Fruit fly (Drosophila melanogaster) whole organism, embryonic: ENCODE measurements around the gene Cdk5alpha.

ENCODE experiments used
- Asciz ChIP-seq: fragments of 200-800 bp; sonication (Bioruptor generic); optimal IDR thresholded peaks from 2 replicates; lab custom pipeline; 2017; ENCODE audit warnings: missing biosample characterization, mild to moderate bottlenecking, missing genetic modification characterization, missing genetic modification reagents
- Atf3 ChIP-seq: fragments of 200-800 bp; sonication (Bioruptor generic); optimal IDR thresholded peaks from 3 replicates; lab custom pipeline; 2016; ENCODE audit warnings: missing biosample characterization, missing genetic modification characterization
- Blimp-1 ChIP-seq: fragments of 200-800 bp; sonication (Bioruptor generic); optimal IDR thresholded peaks from 3 replicates; lab custom pipeline; 2018; ENCODE audit warnings: missing biosample characterization, missing genetic modification characterization, mild to moderate bottlenecking, moderate library complexity, missing genetic modification reagents
- BtbVII ChIP-seq: fragments of 200-800 bp; sonication (Bioruptor generic); optimal IDR thresholded peaks from 3 replicates; lab custom pipeline; 2017; ENCODE audit warnings: missing biosample characterization, mild to moderate bottlenecking, missing genetic modification characterization
- CG10979 ChIP-seq: fragments of 200-800 bp; sonication (Bioruptor generic); optimal IDR thresholded peaks from 2 replicates; lab custom pipeline; 2018; ENCODE audit warnings: missing biosample characterization, mild to moderate bottlenecking, missing genetic modification characterization, moderate library complexity
- CG11695 ChIP-seq: fragments of 200-800 bp; sonication (Bioruptor generic); IDR thresholded peaks from 3 replicates; pipeline ENCODE4 v1.3.6; 2022; ENCODE audit warnings: missing biosample characterization, missing genetic modification characterization
- CG14050 ChIP-seq: fragments of 200-800 bp; sonication (Bioruptor generic); IDR thresholded peaks from 3 replicates; pipeline ENCODE4 v1.3.6; 2022; ENCODE audit warnings: missing biosample characterization, missing genetic modification characterization
- CG17328 ChIP-seq: fragments of 200-800 bp; sonication (Bioruptor generic); IDR thresholded peaks from 2 replicates; pipeline ENCODE4 v1.3.6; 2022; ENCODE audit warnings: missing biosample characterization, missing genetic modification characterization
- CG17912 ChIP-seq: fragments of 200-800 bp; sonication (Bioruptor generic); optimal IDR thresholded peaks from 2 replicates; lab custom pipeline; 2018; ENCODE audit warnings: missing biosample characterization, mild to moderate bottlenecking, missing genetic modification characterization
- CG18619 ChIP-seq: fragments of 200-800 bp; sonication (Bioruptor generic); optimal IDR thresholded peaks from 3 replicates; lab custom pipeline; 2017; ENCODE audit warnings: missing biosample characterization, mild to moderate bottlenecking, missing genetic modification characterization
- CG2202 ChIP-seq: fragments of 200-800 bp; sonication (Bioruptor generic); optimal IDR thresholded peaks from 2 replicates; lab custom pipeline; 2018; ENCODE audit warnings: missing biosample characterization, mild to moderate bottlenecking, missing genetic modification characterization
- CG31224 ChIP-seq: fragments of 200-800 bp; sonication (Bioruptor generic); IDR thresholded peaks from 2 replicates; pipeline ENCODE4 v1.3.6; 2022; ENCODE audit warnings: missing biosample characterization, missing genetic modification characterization
- CG4282 ChIP-seq: fragments of 200-800 bp; sonication (Bioruptor generic); optimal IDR thresholded peaks from 2 replicates; lab custom pipeline; 2016; ENCODE audit warnings: missing biosample characterization, missing genetic modification characterization
- CG4360 ChIP-seq: fragments of 200-800 bp; sonication (Bioruptor generic); IDR thresholded peaks from 2 replicates; pipeline ENCODE4 v1.3.6; 2022; ENCODE audit warnings: missing biosample characterization, missing genetic modification characterization
- CG4424 ChIP-seq: fragments of 200-800 bp; sonication (Bioruptor generic); optimal IDR thresholded peaks from 3 replicates; lab custom pipeline; 2016; ENCODE audit warnings: missing biosample characterization, missing genetic modification characterization
- CG7556 ChIP-seq: fragments of 200-800 bp; sonication (Bioruptor generic); optimal IDR thresholded peaks from 2 replicates; lab custom pipeline; 2017; ENCODE audit warnings: missing biosample characterization, mild to moderate bottlenecking, missing genetic modification characterization
- CG8359 ChIP-seq: fragments of 200-800 bp; sonication (Bioruptor generic); optimal IDR thresholded peaks from 2 replicates; lab custom pipeline; 2017; ENCODE audit warnings: missing biosample characterization, mild to moderate bottlenecking, missing genetic modification characterization, borderline replicate concordance
- CG8944 ChIP-seq: fragments of 200-800 bp; sonication (Bioruptor generic); optimal IDR thresholded peaks from 3 replicates; lab custom pipeline; 2016; ENCODE audit warnings: missing biosample characterization, missing genetic modification characterization
- CG9609 ChIP-seq: fragments of 200-800 bp; sonication (Bioruptor generic); optimal IDR thresholded peaks from 3 replicates; lab custom pipeline; 2016; ENCODE audit warnings: missing biosample characterization, missing genetic modification characterization
- Camta ChIP-seq: fragments of 200-800 bp; sonication (Bioruptor generic); optimal IDR thresholded peaks from 2 replicates; lab custom pipeline; 2016; ENCODE audit warnings: missing biosample characterization, missing genetic modification characterization
- Doc2 ChIP-seq: fragments of 200-800 bp; sonication (Bioruptor generic); IDR thresholded peaks from 2 replicates; pipeline ENCODE4 v1.3.6; 2022; ENCODE audit warnings: missing biosample characterization, missing genetic modification characterization
- Doc3 ChIP-seq: fragments of 200-800 bp; sonication (Bioruptor generic); IDR thresholded peaks from 3 replicates; pipeline ENCODE4 v1.3.6; 2022; ENCODE audit warnings: missing biosample characterization, missing genetic modification characterization; ENCODE audit not compliant: partially characterized antibody
- HmgD ChIP-seq: fragments of 200-800 bp; sonication (Bioruptor generic); optimal IDR thresholded peaks from 3 replicates; lab custom pipeline; 2016; ENCODE audit warnings: missing biosample characterization, missing genetic modification characterization
- Hmx ChIP-seq: fragments of 200-800 bp; sonication (Bioruptor generic); optimal IDR thresholded peaks from 2 replicates; lab custom pipeline; 2016; ENCODE audit warnings: missing biosample characterization, missing genetic modification characterization
- Hr78 ChIP-seq, 2 experiments: fragments of 200-800 bp in 1 of 2; fragments of >200 bp in 1 of 2; sonication (Bioruptor generic) in 1 of 2; optimal IDR thresholded peaks; 2 replicates each; lab custom pipeline; 2017 to 2019; ENCODE audit warnings: missing biosample characterization in 2 of 2, missing genetic modification characterization in 2 of 2, mild to moderate bottlenecking in 1 of 2, moderate library complexity in 1 of 2
- Lim3 ChIP-seq: fragments of 200-800 bp; sonication (Bioruptor generic); IDR thresholded peaks from 2 replicates; pipeline ENCODE4 v1.3.6; 2022; ENCODE audit warnings: missing biosample characterization, missing genetic modification characterization
- MESR4 ChIP-seq: fragments of 200-800 bp; sonication (Bioruptor generic); optimal IDR thresholded peaks from 2 replicates; lab custom pipeline; 2018; ENCODE audit warnings: missing biosample characterization, mild to moderate bottlenecking, missing genetic modification characterization, moderate library complexity
- NFAT ChIP-seq: fragments of 200-800 bp; sonication (Bioruptor generic); IDR thresholded peaks from 2 replicates; pipeline ENCODE4 v1.3.6; 2022; ENCODE audit warnings: missing biosample characterization, missing genetic modification characterization
- Nf-YC ChIP-seq: fragments of 200-800 bp; optimal IDR thresholded peaks from 3 replicates; lab custom pipeline; 2019; ENCODE audit warnings: missing biosample characterization, mild to moderate bottlenecking, missing genetic modification characterization, moderate library complexity
- Tbp ChIP-seq: fragments of >200 bp; optimal IDR thresholded peaks from 2 replicates; lab custom pipeline; 2018; ENCODE audit warnings: missing biosample characterization, missing genetic modification characterization
- Usf ChIP-seq: fragments of 200-800 bp; sonication (Bioruptor generic); optimal IDR thresholded peaks from 2 replicates; lab custom pipeline; 2017; ENCODE audit warnings: missing genotype, missing biosample characterization, missing genetic modification characterization
- abd-A ChIP-seq: fragments of 200-800 bp; sonication (Bioruptor generic); optimal IDR thresholded peaks from 3 replicates; lab custom pipeline; 2019; ENCODE audit warnings: missing biosample characterization, mild to moderate bottlenecking, missing genetic modification characterization, moderate library complexity
- amos ChIP-seq: fragments of 200-800 bp; sonication (Bioruptor generic); IDR thresholded peaks from 2 replicates; pipeline ENCODE4 v1.3.6; 2022; ENCODE audit warnings: missing biosample characterization, missing genetic modification characterization; ENCODE audit not compliant: partially characterized antibody
- bbx ChIP-seq: fragments of 200-800 bp; sonication (Bioruptor generic); IDR thresholded peaks from 2 replicates; pipeline ENCODE4 v1.3.6; 2022; ENCODE audit warnings: missing biosample characterization, missing genetic modification characterization; ENCODE audit not compliant: partially characterized antibody
- dimm ChIP-seq: fragments of 200-800 bp; sonication (Bioruptor generic); IDR thresholded peaks from 2 replicates; pipeline ENCODE4 v1.3.6; 2022; ENCODE audit warnings: missing biosample characterization, missing genetic modification characterization
- dmrt99B ChIP-seq: fragments of 200-800 bp; sonication (Bioruptor generic); optimal IDR thresholded peaks from 2 replicates; lab custom pipeline; 2018; ENCODE audit warnings: missing biosample characterization, mild to moderate bottlenecking, missing genetic modification characterization, moderate library complexity
- ewg ChIP-seq: fragments of 200-800 bp; sonication (Bioruptor generic); optimal IDR thresholded peaks from 3 replicates; lab custom pipeline; 2017; ENCODE audit warnings: mild to moderate bottlenecking, missing biosample characterization, missing genetic modification reagents, missing genetic modification characterization
- eyg ChIP-seq: fragments of 200-800 bp; sonication (Bioruptor generic); optimal IDR thresholded peaks from 3 replicates; lab custom pipeline; 2016; ENCODE audit warnings: missing biosample characterization, missing genetic modification characterization
- fd64A ChIP-seq: fragments of 200-800 bp; sonication (Bioruptor generic); optimal IDR thresholded peaks from 3 replicates; lab custom pipeline; 2018; ENCODE audit warnings: missing biosample characterization, mild to moderate bottlenecking, missing genetic modification characterization
- fu2 ChIP-seq: fragments of 200-800 bp; sonication (Bioruptor generic); optimal IDR thresholded peaks from 2 replicates; lab custom pipeline; 2016; ENCODE audit warnings: missing biosample characterization, missing genetic modification characterization
- gce ChIP-seq: fragments of 200-800 bp; sonication (Bioruptor generic); IDR thresholded peaks from 3 replicates; pipeline ENCODE4 v1.3.6; 2022; ENCODE audit warnings: missing biosample characterization, missing genetic modification characterization
- grau ChIP-seq: fragments of 200-800 bp; optimal IDR thresholded peaks from 3 replicates; lab custom pipeline; 2019; ENCODE audit warnings: missing biosample characterization, mild to moderate bottlenecking, missing genetic modification characterization, moderate library complexity
- onecut ChIP-seq: fragments of 200-800 bp; sonication (Bioruptor generic); IDR thresholded peaks from 2 replicates; pipeline ENCODE4 v1.3.6; 2022; ENCODE audit warnings: missing biosample characterization, missing genetic modification characterization
- psq ChIP-seq: fragments of 200-800 bp; sonication (Bioruptor generic); optimal IDR thresholded peaks from 2 replicates; lab custom pipeline; 2017; ENCODE audit warnings: missing biosample characterization, missing genetic modification characterization
- repo ChIP-seq: fragments of 200-800 bp; sonication (Bioruptor generic); optimal IDR thresholded peaks from 2 replicates; lab custom pipeline; 2016; ENCODE audit warnings: missing biosample characterization, missing genetic modification characterization
- rib ChIP-seq: fragments of 200-800 bp; sonication (Bioruptor generic); IDR thresholded peaks from 2 replicates; pipeline ENCODE4 v1.3.6; 2022; ENCODE audit warnings: missing biosample characterization, missing genetic modification characterization
- tap ChIP-seq: fragments of 200-800 bp; optimal IDR thresholded peaks from 3 replicates; lab custom pipeline; 2019; ENCODE audit warnings: missing biosample characterization, mild to moderate bottlenecking, missing genetic modification characterization, moderate library complexity
- toy ChIP-seq: fragments of 200-800 bp; sonication (Bioruptor generic); IDR thresholded peaks from 2 replicates; pipeline ENCODE4 v1.3.6; 2022; ENCODE audit warnings: missing biosample characterization, missing genetic modification characterization
- vfl ChIP-seq: fragments of 200-800 bp; sonication (Bioruptor generic); optimal IDR thresholded peaks from 2 replicates; lab custom pipeline; 2016; ENCODE audit warnings: missing biosample characterization, missing genetic modification characterization
- zfh2 ChIP-seq: fragments of 200-800 bp; sonication (Bioruptor generic); optimal IDR thresholded peaks from 2 replicates; lab custom pipeline; 2016; ENCODE audit warnings: missing biosample characterization, missing genetic modification characterization

Cdk5alpha gene

DNA sequence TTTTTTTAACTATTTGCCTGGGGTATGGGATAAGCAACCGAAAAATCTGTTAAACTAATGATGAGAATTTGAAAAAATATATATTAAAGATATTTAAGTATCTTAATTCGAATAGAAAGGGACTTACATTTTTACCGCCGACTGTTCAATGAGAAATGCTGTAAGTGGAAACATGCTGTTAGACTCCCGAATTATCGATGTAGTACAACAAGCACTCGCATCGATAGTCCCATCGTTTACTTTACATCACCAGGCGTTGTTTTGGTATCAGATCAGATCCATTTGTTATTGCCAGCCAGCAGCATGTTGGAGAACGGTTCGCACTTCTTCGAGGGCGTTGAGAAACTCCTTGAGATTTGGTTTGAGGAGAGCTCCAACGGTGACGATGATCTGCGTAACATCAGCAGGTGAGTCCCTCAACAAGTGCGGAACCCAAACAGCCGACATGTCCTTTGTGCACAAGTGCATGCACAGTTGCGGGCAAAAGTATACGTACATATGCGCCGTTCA is 28.5 kb upstream of the Cdk5alpha start, which contains the start of gene SamDC (continued):
- TF ChIP-seq CG17912 (GFP tag; lab: Kevin White, UChicago): no peak
- no peak for TF ChIP-seq Blimp-1 (GFP tag; lab: Kevin White, UChicago)
- peak; percentile 88; the same call in 1 of the 2 replicates for TF ChIP-seq amos (GFP tag; lab: Robert Waterston, UW)
- peak; percentile 86 for TF ChIP-seq bbx (GFP tag; lab: Robert Waterston, UW)
- peak; percentile 38 for TF ChIP-seq psq (GFP tag; lab: Kevin White, UChicago)
- peak; percentile 26 for TF ChIP-seq dmrt99B (tag; lab: Kevin White, UChicago)
- no peak for TF ChIP-seq CG4282 (GFP tag; lab: Kevin White, UChicago)
- TF ChIP-seq Tbp (GFP tag; lab: Kevin White, UChicago): no peak
- TF ChIP-seq CG31224 (GFP tag; lab: Robert Waterston, UW): no peak
- peak; percentile 18 for TF ChIP-seq eyg (GFP tag; lab: Kevin White, UChicago)
- no peak for TF ChIP-seq fu2 (GFP tag; lab: Kevin White, UChicago)
- no peak for TF ChIP-seq CG8359 (GFP tag; lab: Kevin White, UChicago)
- no peak for TF ChIP-seq abd-A
- no peak for TF ChIP-seq fd64A
- peak; percentile 88 for TF ChIP-seq MESR4 (GFP tag; lab: Kevin White, UChicago)
- TF ChIP-seq CG8944: peak; percentile 17
- peak; percentile 62 for TF ChIP-seq grau (tag; lab: Kevin White, UChicago)
- no peak for TF ChIP-seq Nf-YC
- no peak for TF ChIP-seq vfl (GFP tag; lab: Kevin White, UChicago)
- TF ChIP-seq CG2202: no peak
- TF ChIP-seq CG4360 (GFP tag; lab: Robert Waterston, UW): 0 out of 2 replicates have a peak, but pooled peaks have one; percentile 31
- no peak for TF ChIP-seq Asciz (GFP tag; lab: Kevin White, UChicago)
- peak; percentile 71; the same call in 1 of the 2 replicates for TF ChIP-seq NFAT (GFP tag; lab: Robert Waterston, UW)
- no peak for TF ChIP-seq gce (GFP tag; lab: Robert Waterston, UW)
- peak; percentile 16 for TF ChIP-seq CG10979 (tag; lab: Kevin White, UChicago)
- TF ChIP-seq Hmx (GFP tag; lab: Kevin White, UChicago): no peak
- no peak for TF ChIP-seq Camta (GFP tag; lab: Kevin White, UChicago)
- TF ChIP-seq CG9609: no peak
- 0 out of 2 replicates have a peak, but pooled peaks have one; percentile 26 for TF ChIP-seq onecut (GFP tag; lab: Robert Waterston, UW)
- TF ChIP-seq dimm (GFP tag; lab: Robert Waterston, UW): no peak
- TF ChIP-seq Lim3: no peak
- no peak for TF ChIP-seq Usf (GFP tag; lab: Kevin White, UChicago)
- TF ChIP-seq tap (tag; lab: Kevin White, UChicago): no peak
- TF ChIP-seq zfh2 (GFP tag; lab: Kevin White, UChicago): peak; percentile 27
- TF ChIP-seq CG14050 (GFP tag; lab: Robert Waterston, UW): peak; percentile 19; the same call in 1 of the 3 replicates
- TF ChIP-seq Doc3 (GFP tag; lab: Robert Waterston, UW): peak; percentile 68
- TF ChIP-seq HmgD (GFP tag; lab: Kevin White, UChicago): peak; percentile 27
- TF ChIP-seq toy (GFP tag; lab: Robert Waterston, UW): no peak
- peak in 1 of 2 experiments; percentile 67 for TF ChIP-seq Hr78 (GFP tag; optimal IDR thresholded peaks at IDR 0.05; lab: Kevin White, UChicago)
- TF ChIP-seq CG18619 (GFP tag; lab: Kevin White, UChicago): no peak
- TF ChIP-seq repo (GFP tag; lab: Kevin White, UChicago): no peak
- peak; percentile 21 for TF ChIP-seq CG7556 (GFP tag; lab: Kevin White, UChicago)
- peak; percentile 36 for TF ChIP-seq BtbVII
- TF ChIP-seq ewg (GFP tag; lab: Kevin White, UChicago): no peak
- TF ChIP-seq CG17328: peak; percentile 24; the same call in 1 of the 2 replicates
- no peak for TF ChIP-seq Doc2 (GFP tag; lab: Robert Waterston, UW)
- TF ChIP-seq rib: no peak
- TF ChIP-seq CG11695 (GFP tag; lab: Robert Waterston, UW): 0 out of 3 replicates have a peak, but pooled peaks have one; percentile 39
- no peak for TF ChIP-seq Atf3 (GFP tag; lab: Kevin White, UChicago)
- TF ChIP-seq CG4424 (GFP tag; lab: Kevin White, UChicago): no peak
